Fruit fly (Drosophila melanogaster) whole organism, embryonic: ENCODE data around the gene Cp18.

ENCODE experiments used
- Bgb ChIP-seq: fragments of 200-800 bp; sonication (Bioruptor generic); IDR thresholded peaks from 2 replicates; pipeline ENCODE4 v1.3.6; 2022; ENCODE audit warnings: missing biosample characterization, missing genetic modification characterization; ENCODE audit not compliant: partially characterized antibody
- CG10959 ChIP-seq: fragments of 200-800 bp; sonication (Bioruptor generic); IDR thresholded peaks from 2 replicates; pipeline ENCODE4 v1.3.6; 2022; ENCODE audit warnings: missing biosample characterization, missing genetic modification characterization
- CG10979 ChIP-seq: fragments of 200-800 bp; sonication (Bioruptor generic); optimal IDR thresholded peaks from 2 replicates; lab custom pipeline; 2018; ENCODE audit warnings: missing biosample characterization, mild to moderate bottlenecking, missing genetic modification characterization, moderate library complexity
- CG11247 ChIP-seq: fragments of 200-800 bp; sonication (Bioruptor generic); IDR thresholded peaks from 2 replicates; pipeline ENCODE4 v1.3.6; 2022; ENCODE audit warnings: missing biosample characterization, missing genetic modification characterization
- CG13287 ChIP-seq: fragments of 200-800 bp; sonication (Bioruptor generic); IDR thresholded peaks from 2 replicates; pipeline ENCODE4 v1.3.6; 2022; ENCODE audit warnings: missing biosample characterization, missing genetic modification characterization; ENCODE audit not compliant: partially characterized antibody
- CG14441 ChIP-seq: fragments of 200-800 bp; sonication (Bioruptor generic); IDR thresholded peaks from 2 replicates; pipeline ENCODE4 v1.3.6; 2022; ENCODE audit warnings: missing biosample characterization, missing genetic modification characterization
- CG14667 ChIP-seq: fragments of 200-800 bp; sonication (Bioruptor generic); IDR thresholded peaks from 2 replicates; pipeline ENCODE4 v1.3.6; 2022; ENCODE audit warnings: missing biosample characterization, missing genetic modification characterization
- CG1603 ChIP-seq: fragments of 200-800 bp; sonication (Bioruptor generic); optimal IDR thresholded peaks from 2 replicates; lab custom pipeline; 2019; ENCODE audit warnings: missing biosample characterization, mild to moderate bottlenecking, missing genetic modification characterization, moderate library complexity
- CG17328 ChIP-seq: fragments of 200-800 bp; sonication (Bioruptor generic); IDR thresholded peaks from 2 replicates; pipeline ENCODE4 v1.3.6; 2022; ENCODE audit warnings: missing biosample characterization, missing genetic modification characterization
- CG17385 ChIP-seq: fragments of 200-800 bp; sonication (Bioruptor generic); optimal IDR thresholded peaks from 3 replicates; lab custom pipeline; 2018; ENCODE audit warnings: missing biosample characterization, mild to moderate bottlenecking, missing genetic modification characterization
- CG17568 ChIP-seq: fragments of 200-800 bp; sonication (Bioruptor generic); optimal IDR thresholded peaks from 2 replicates; lab custom pipeline; 2018; ENCODE audit warnings: missing biosample characterization, mild to moderate bottlenecking, missing genetic modification characterization, moderate library complexity
- CG18262 ChIP-seq: fragments of 200-800 bp; optimal IDR thresholded peaks from 3 replicates; lab custom pipeline; 2019; ENCODE audit warnings: missing biosample characterization, mild to moderate bottlenecking, missing genetic modification characterization, moderate library complexity
- CG18619 ChIP-seq: fragments of 200-800 bp; sonication (Bioruptor generic); optimal IDR thresholded peaks from 3 replicates; lab custom pipeline; 2017; ENCODE audit warnings: missing biosample characterization, mild to moderate bottlenecking, missing genetic modification characterization
- CG3065 ChIP-seq: fragments of 200-800 bp; sonication (Bioruptor generic); optimal IDR thresholded peaks from 2 replicates; lab custom pipeline; 2016; ENCODE audit warnings: missing biosample characterization, missing genetic modification characterization
- CG4282 ChIP-seq: fragments of 200-800 bp; sonication (Bioruptor generic); optimal IDR thresholded peaks from 2 replicates; lab custom pipeline; 2016; ENCODE audit warnings: missing biosample characterization, missing genetic modification characterization
- CG5245 ChIP-seq: fragments of 200-800 bp; sonication (Bioruptor generic); optimal IDR thresholded peaks from 3 replicates; lab custom pipeline; 2016; ENCODE audit warnings: missing biosample characterization, missing genetic modification characterization
- CG6175 ChIP-seq: fragments of 200-800 bp; sonication (Bioruptor generic); IDR thresholded peaks from 3 replicates; pipeline ENCODE4 v1.3.6; 2022; ENCODE audit warnings: missing biosample characterization, missing genetic modification characterization
- CG8290 ChIP-seq, 3 experiments: fragments of 200-800 bp; sonication (Bioruptor generic); optimal IDR thresholded peaks; 2 replicates each; lab custom pipeline; 2016 to 2019; ENCODE audit warnings: missing biosample characterization in 3 of 3, missing genetic modification characterization in 3 of 3, mild to moderate bottlenecking in 2 of 3, moderate library complexity in 1 of 3
- CG9609 ChIP-seq: fragments of 200-800 bp; sonication (Bioruptor generic); optimal IDR thresholded peaks from 3 replicates; lab custom pipeline; 2016; ENCODE audit warnings: missing biosample characterization, missing genetic modification characterization
- CG9817 ChIP-seq: fragments of 200-800 bp; sonication (Bioruptor generic); optimal IDR thresholded peaks from 2 replicates; lab custom pipeline; 2018; ENCODE audit warnings: missing biosample characterization, mild to moderate bottlenecking, missing genetic modification characterization, moderate library complexity
- CG9932 ChIP-seq: fragments of 200-800 bp; sonication (Bioruptor generic); IDR thresholded peaks from 2 replicates; pipeline ENCODE4 v1.3.6; 2022; ENCODE audit warnings: missing biosample characterization, missing genetic modification characterization
- HLHmδ ChIP-seq: fragments of 200-800 bp; sonication (Bioruptor generic); optimal IDR thresholded peaks from 2 replicates; lab custom pipeline; 2018; ENCODE audit warnings: missing biosample characterization, mild to moderate bottlenecking, missing genetic modification characterization, moderate library complexity
- Hey ChIP-seq: fragments of 200-800 bp; sonication (Bioruptor generic); optimal IDR thresholded peaks from 3 replicates; lab custom pipeline; 2018; ENCODE audit warnings: missing biosample characterization, mild to moderate bottlenecking, missing genetic modification characterization
- Hr51 ChIP-seq, 2 experiments: fragments of 200-800 bp; sonication (Bioruptor generic); optimal IDR thresholded peaks; 2 replicates in 1 of 2; 3 replicates in 1 of 2; lab custom pipeline; 2016 to 2018; ENCODE audit warnings: missing biosample characterization in 2 of 2, missing genetic modification characterization in 2 of 2, mild to moderate bottlenecking in 1 of 2, moderate library complexity in 1 of 2
- NFAT ChIP-seq: fragments of 200-800 bp; sonication (Bioruptor generic); IDR thresholded peaks from 2 replicates; pipeline ENCODE4 v1.3.6; 2022; ENCODE audit warnings: missing biosample characterization, missing genetic modification characterization
- Ptx1 ChIP-seq: fragments of 200-800 bp; sonication (Bioruptor generic); IDR thresholded peaks from 2 replicates; pipeline ENCODE4 v1.3.6; 2022; ENCODE audit warnings: missing biosample characterization, missing genetic modification characterization
- Rfx ChIP-seq: fragments of 200-800 bp; sonication (Bioruptor generic); IDR thresholded peaks from 2 replicates; pipeline ENCODE4 v1.3.6; 2022; ENCODE audit warnings: missing biosample characterization, missing genetic modification characterization
- Rx ChIP-seq: fragments of 200-800 bp; sonication (Bioruptor generic); IDR thresholded peaks from 2 replicates; pipeline ENCODE4 v1.3.6; 2022; ENCODE audit warnings: missing biosample characterization, missing genetic modification characterization
- Sry-δ ChIP-seq: fragments of 200-800 bp; sonication (Bioruptor generic); optimal IDR thresholded peaks from 2 replicates; lab custom pipeline; 2016; ENCODE audit warnings: missing biosample characterization, missing genetic modification characterization
- TFAM ChIP-seq: fragments of 200-800 bp; sonication (Bioruptor generic); optimal IDR thresholded peaks from 2 replicates; lab custom pipeline; 2017; ENCODE audit warnings: missing biosample characterization, missing genetic modification characterization, inconsistent platforms
- Xbp1 ChIP-seq: fragments of 200-800 bp; sonication (Bioruptor generic); optimal IDR thresholded peaks from 3 replicates; lab custom pipeline; 2016; ENCODE audit warnings: missing biosample characterization, mild to moderate bottlenecking, missing genetic modification characterization
- az2 ChIP-seq: fragments of 200-800 bp; sonication (Bioruptor generic); optimal IDR thresholded peaks from 3 replicates; lab custom pipeline; 2016; ENCODE audit warnings: missing biosample characterization, missing genetic modification characterization
- bcd ChIP-seq: fragments of 200-800 bp; sonication (Bioruptor generic); optimal IDR thresholded peaks from 2 replicates; lab custom pipeline; 2017; ENCODE audit warnings: missing biosample characterization, mild to moderate bottlenecking, missing genetic modification characterization
- cas ChIP-seq: fragments of 200-800 bp; sonication (Bioruptor generic); IDR thresholded peaks from 2 replicates; pipeline ENCODE4 v1.3.6; 2022; ENCODE audit warnings: missing biosample characterization, missing genetic modification characterization
- chinmo ChIP-seq: fragments of 200-800 bp; sonication (Bioruptor generic); IDR thresholded peaks from 4 replicates; pipeline ENCODE4 v1.3.6; 2022; ENCODE audit warnings: missing biosample characterization, missing genetic modification characterization; ENCODE audit not compliant: partially characterized antibody
- da ChIP-seq: fragments of 200-800 bp; sonication (Bioruptor generic); optimal IDR thresholded peaks from 2 replicates; lab custom pipeline; 2016; ENCODE audit warnings: missing biosample characterization, missing genetic modification characterization
- dimm ChIP-seq: fragments of 200-800 bp; sonication (Bioruptor generic); IDR thresholded peaks from 2 replicates; pipeline ENCODE4 v1.3.6; 2022; ENCODE audit warnings: missing biosample characterization, missing genetic modification characterization
- esg ChIP-seq: fragments of 200-800 bp; sonication (Bioruptor generic); conservative IDR thresholded peaks from 2 replicates; pipeline ENCODE4 v1.3.6; 2022; ENCODE audit warnings: missing biosample characterization, missing genetic modification characterization
- eve ChIP-seq, 2 experiments: fragments of >200 bp; optimal IDR thresholded peaks; 2 replicates each; lab custom pipeline; 2017; ENCODE audit warnings: missing biosample characterization in 2 of 2, missing genetic modification characterization in 2 of 2
- gfzf ChIP-seq: fragments of 200-800 bp; sonication (Bioruptor generic); optimal IDR thresholded peaks from 2 replicates; lab custom pipeline; 2016; ENCODE audit warnings: missing biosample characterization, mild to moderate bottlenecking, missing genetic modification characterization, moderate library complexity
- grau ChIP-seq: fragments of 200-800 bp; optimal IDR thresholded peaks from 3 replicates; lab custom pipeline; 2019; ENCODE audit warnings: missing biosample characterization, mild to moderate bottlenecking, missing genetic modification characterization, moderate library complexity
- ham ChIP-seq: fragments of 200-800 bp; sonication (Bioruptor generic); IDR thresholded peaks from 2 replicates; pipeline ENCODE4 v1.3.6; 2022; ENCODE audit warnings: missing biosample characterization, missing genetic modification characterization
- mld ChIP-seq: fragments of 200-800 bp; sonication (Bioruptor generic); IDR thresholded peaks from 3 replicates; pipeline ENCODE4 v1.3.6; 2022; ENCODE audit warnings: missing biosample characterization, missing genetic modification characterization; ENCODE audit not compliant: partially characterized antibody
- oc ChIP-seq: fragments of 200-800 bp; sonication (Bioruptor generic); optimal IDR thresholded peaks from 2 replicates; lab custom pipeline; 2018; ENCODE audit warnings: missing biosample characterization, mild to moderate bottlenecking, missing genetic modification characterization, moderate library complexity
- peb ChIP-seq: fragments of 200-800 bp; sonication (Bioruptor generic); IDR thresholded peaks from 2 replicates; pipeline ENCODE4 v1.3.6; 2022; ENCODE audit warnings: missing biosample characterization, missing genetic modification characterization
- vvl ChIP-seq: fragments of 200-800 bp; sonication (Bioruptor generic); IDR thresholded peaks from 2 replicates; pipeline ENCODE4 v1.3.6; 2022; ENCODE audit warnings: missing biosample characterization, missing genetic modification characterization
- zf30C ChIP-seq: fragments of 200-800 bp; sonication (Bioruptor generic); optimal IDR thresholded peaks from 3 replicates; lab custom pipeline; 2018; ENCODE audit warnings: missing biosample characterization, mild to moderate bottlenecking, missing genetic modification characterization
- zfh1 ChIP-seq: fragments of 200-800 bp; sonication (Bioruptor generic); IDR thresholded peaks from 3 replicates; pipeline ENCODE4 v1.3.6; 2022; ENCODE audit warnings: missing biosample characterization, missing genetic modification characterization

The Cp18 gene

DNA sequence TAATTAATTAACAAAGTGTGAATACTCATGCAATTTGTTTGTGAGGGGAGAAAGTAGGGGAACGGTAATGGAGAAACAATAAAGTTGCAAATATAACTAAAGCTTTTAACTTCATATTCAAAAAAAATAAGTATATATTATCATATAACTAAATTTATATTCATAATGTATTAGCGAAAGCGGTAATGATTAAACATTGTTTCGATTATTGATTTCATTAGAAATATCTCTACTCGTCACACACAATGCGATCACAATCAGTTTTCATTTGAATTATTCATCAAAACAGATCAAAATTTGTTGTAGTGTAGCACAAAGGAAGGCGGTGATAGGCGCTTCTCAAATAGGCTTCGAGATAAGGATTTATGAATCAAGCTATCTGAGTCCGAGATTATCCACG is 29.1 kb downstream of the Cp18 start, which contains the start of gene CG6576:
Gene CG6576 (plus strand): TSS at position 301 of the 400 bp plus-strand sequence.
- TF ChIP-seq Sry-δ (GFP tag; lab: Kevin White, UChicago): no peak

- peak; percentile 16 for TF ChIP-seq CG9609 (GFP tag; lab: Kevin White, UChicago)
- TF ChIP-seq CG9932 (GFP tag; lab: Robert Waterston, UW): peak; percentile 64
- TF ChIP-seq Hr51 (GFP tag; optimal IDR thresholded peaks at IDR 0.05; lab: Kevin White, UChicago): peak in 1 of 2 experiments; percentile 66
- TF ChIP-seq CG17568: peak; percentile 14
- TF ChIP-seq CG1603: peak; percentile 21
- no peak for TF ChIP-seq eve (GFP tag; optimal IDR thresholded peaks at IDR 0.05; lab: Kevin White, UChicago)
- TF ChIP-seq bcd: peak; percentile 49
- peak; percentile 94; the same call in 3 of the 4 replicates for TF ChIP-seq chinmo (GFP tag; lab: Robert Waterston, UW)
- TF ChIP-seq CG13287 (GFP tag; lab: Robert Waterston, UW): peak; percentile 56
- peak; percentile 47 for TF ChIP-seq esg (GFP tag; lab: Robert Waterston, UW)
- TF ChIP-seq CG9817 (tag; lab: Kevin White, UChicago): peak; percentile 45
- peak; percentile 49 for TF ChIP-seq CG11247
- peak; percentile 34; the same call in 1 of the 2 replicates for TF ChIP-seq Bgb (GFP tag; lab: Robert Waterston, UW)
- TF ChIP-seq CG18262 (tag; lab: Kevin White, UChicago): peak; percentile 1
- TF ChIP-seq CG18619 (GFP tag; lab: Kevin White, UChicago): peak; percentile 47
- no peak for TF ChIP-seq CG4282 (GFP tag; lab: Kevin White, UChicago)
- TF ChIP-seq Rfx: peak; percentile 57
- TF ChIP-seq vvl (GFP tag; lab: Robert Waterston, UW): peak; percentile 75
- TF ChIP-seq ham (GFP tag; lab: Robert Waterston, UW): no peak
- no peak for TF ChIP-seq zf30C (GFP tag; lab: Kevin White, UChicago)
- no peak for TF ChIP-seq dimm (GFP tag; lab: Robert Waterston, UW)
- peak; percentile 56; the same call in 1 of the 3 replicates for TF ChIP-seq CG6175 (GFP tag; lab: Robert Waterston, UW)
- TF ChIP-seq CG17328 (GFP tag; lab: Robert Waterston, UW): 0 out of 2 replicates have a peak, but pooled peaks have one; percentile 46
- peak; percentile 12 for TF ChIP-seq az2 (GFP tag; lab: Kevin White, UChicago)
- no peak for TF ChIP-seq CG8290 (GFP tag; optimal IDR thresholded peaks at IDR 0.05; lab: Kevin White, UChicago)
- TF ChIP-seq CG8290 (tag; optimal IDR thresholded peaks at IDR 0.05; lab: Kevin White, UChicago): peak in 1 of 2 experiments; percentile 31
- TF ChIP-seq da (GFP tag; lab: Kevin White, UChicago): no peak
- no peak for TF ChIP-seq gfzf (GFP tag; lab: Kevin White, UChicago)
- TF ChIP-seq CG14667 (GFP tag; lab: Robert Waterston, UW): 0 out of 2 replicates have a peak, but pooled peaks have one; percentile 19
- no peak for TF ChIP-seq peb (GFP tag; lab: Robert Waterston, UW)
- TF ChIP-seq cas (GFP tag; lab: Robert Waterston, UW): no peak
- no peak for TF ChIP-seq CG10979 (tag; lab: Kevin White, UChicago)
- TF ChIP-seq TFAM (GFP tag; lab: Kevin White, UChicago): no peak
- TF ChIP-seq zfh1 (GFP tag; lab: Robert Waterston, UW): peak; percentile 39; the same call in 1 of the 3 replicates
- TF ChIP-seq CG5245 (GFP tag; lab: Kevin White, UChicago): no peak
- peak; percentile 68 for TF ChIP-seq Ptx1
- no peak for TF ChIP-seq CG3065 (GFP tag; lab: Kevin White, UChicago)
- peak; percentile 61 for TF ChIP-seq Hey
- TF ChIP-seq Rx (GFP tag; lab: Robert Waterston, UW): peak; percentile 40
- peak; percentile 52 for TF ChIP-seq Xbp1
- TF ChIP-seq CG10959: no peak
- TF ChIP-seq HLHmδ (GFP tag; lab: Kevin White, UChicago): no peak
- TF ChIP-seq CG17385 (GFP tag; lab: Kevin White, UChicago): peak; percentile 54
- TF ChIP-seq CG14441: peak; percentile 74
- peak; percentile 27 for TF ChIP-seq oc (tag; lab: Kevin White, UChicago)
- peak; percentile 23 for TF ChIP-seq grau (tag; lab: Kevin White, UChicago)
- TF ChIP-seq NFAT (GFP tag; lab: Robert Waterston, UW): peak; percentile 41; the same call in 1 of the 2 replicates
- TF ChIP-seq mld (GFP tag; lab: Robert Waterston, UW): 0 out of 3 replicates have a peak, but pooled peaks have one; percentile 17
These were observed 36.5 kb downstream of the Cp18 start for dm6 chr3L:8763037-8763454.
